Worm (Caenorhabditis elegans) whole organism, L2 larva: ENCODE measurements around the gene M88.3.

Experiments
- R02D3.7 ChIP-seq: fragments of 150-350 bp; optimal IDR thresholded peaks from 2 replicates; lab custom pipeline; 2014; ENCODE audit warnings: missing biosample characterization, missing genetic modification characterization
- dmd-4 ChIP-seq: sonication (generic microtip); optimal IDR thresholded peaks from 2 replicates; lab custom pipeline; 2017; ENCODE audit warnings: missing biosample characterization, missing genetic modification characterization
- fos-1 ChIP-seq: fragments of 150-350 bp; optimal IDR thresholded peaks from 2 replicates; lab custom pipeline; 2014; ENCODE audit warnings: missing biosample characterization, missing genetic modification characterization
- lsy-2 ChIP-seq, 2 experiments: fragments of 150-350 bp in 1 of 2; sonication (generic microtip) in 1 of 2; optimal IDR thresholded peaks; 2 replicates each; lab custom pipeline; 2014 to 2017; ENCODE audit warnings: missing biosample characterization in 2 of 2, missing genetic modification characterization in 2 of 2
- mbf-1 ChIP-seq: sonication (generic microtip); optimal IDR thresholded peaks from 2 replicates; lab custom pipeline; 2017; ENCODE audit warnings: missing biosample characterization, missing genetic modification characterization
- nhr-10 ChIP-seq: sonication (generic microtip); optimal IDR thresholded peaks from 2 replicates; lab custom pipeline; 2017; ENCODE audit warnings: missing biosample characterization, missing genetic modification characterization
- nhr-11 ChIP-seq: fragments of 150-350 bp; optimal IDR thresholded peaks from 2 replicates; lab custom pipeline; 2014; ENCODE audit warnings: missing biosample characterization, missing genetic modification characterization
- peb-1 ChIP-seq: fragments of 150-350 bp; optimal IDR thresholded peaks from 2 replicates; lab custom pipeline; 2014; ENCODE audit warnings: missing biosample characterization, missing genetic modification characterization
- unc-55 ChIP-seq: fragments of 150-350 bp; sonication (generic microtip); optimal IDR thresholded peaks from 3 replicates; lab custom pipeline; 2014; ENCODE audit warnings: missing biosample characterization, missing genetic modification reagents, missing genetic modification characterization

- TF ChIP-seq nhr-10: no peak
- TF ChIP-seq dmd-4: no peak
- TF ChIP-seq fos-1 (tag; lab: Kevin White, UChicago): no peak
- no peak for TF ChIP-seq peb-1 (tag; lab: Kevin White, UChicago)
- no peak for TF ChIP-seq unc-55 (GFP tag; lab: Kevin White, UChicago)
- no peak for TF ChIP-seq mbf-1 (tag; lab: Kevin White, UChicago)
- TF ChIP-seq R02D3.7: no peak
- TF ChIP-seq lsy-2 (tag; optimal IDR thresholded peaks at IDR 0.05; lab: Kevin White, UChicago): no peak
- TF ChIP-seq nhr-11 (tag; lab: Kevin White, UChicago): no peak
Measured at ce11 chrIII:4517781-4518180, 27.1 kb downstream of the M88.3 start.
